Worm (Caenorhabditis elegans) whole organism, young adult: ENCODE results near the gene F20D6.12.

Experiments
- F52B5.7 ChIP-seq: sonication (generic microtip); optimal IDR thresholded peaks from 2 replicates; lab custom pipeline; 2016; ENCODE audit warnings: mild to moderate bottlenecking, missing genetic modification characterization, missing compliant biosample characterization
- ceh-100 ChIP-seq: fragments of 200-800 bp; sonication (Bioruptor generic); IDR thresholded peaks from 2 replicates; pipeline ENCODE4 v1.3.6; 2022; ENCODE audit warnings: missing genetic modification reagents, missing genetic modification characterization, missing compliant biosample characterization
- fkh-3 ChIP-seq: sonication (generic microtip); optimal IDR thresholded peaks from 2 replicates; lab custom pipeline; 2016; ENCODE audit warnings: mild to moderate bottlenecking, missing genetic modification characterization, missing compliant biosample characterization
- lsl-1 ChIP-seq: fragments of 200-800 bp; sonication (Bioruptor generic); optimal IDR thresholded peaks from 2 replicates; lab custom pipeline; 2018; ENCODE audit warnings: mild to moderate bottlenecking, missing genetic modification characterization, moderate library complexity, missing compliant biosample characterization
- nhr-120 ChIP-seq: fragments of 200-800 bp; sonication (Bioruptor generic); IDR thresholded peaks from 2 replicates; pipeline ENCODE4 v1.3.6; 2022; ENCODE audit warnings: missing genetic modification characterization, missing compliant biosample characterization
- pha-4 ChIP-seq: fragments of 150-350 bp; sonication (generic microtip); optimal IDR thresholded peaks from 2 replicates; lab custom pipeline; 2014; ENCODE audit warnings: missing biosample characterization, missing genetic modification reagents, missing genetic modification characterization
- somi-1 ChIP-seq: fragments of 200-800 bp; sonication (Bioruptor generic); optimal IDR thresholded peaks from 2 replicates; lab custom pipeline; 2018; ENCODE audit warnings: mild to moderate bottlenecking, missing genetic modification characterization, missing compliant biosample characterization
- unc-130 ChIP-seq: sonication (generic microtip); optimal IDR thresholded peaks from 2 replicates; lab custom pipeline; 2016; ENCODE audit warnings: missing genetic modification reagents, missing genetic modification characterization, missing compliant biosample characterization

- TF ChIP-seq pha-4 (tag; lab: Kevin White, UChicago) (no peak), lsl-1 (GFP tag; lab: Kevin White, UChicago) (no peak), unc-130 (GFP tag; lab: Kevin White, UChicago) (no peak), nhr-120 (GFP tag; lab: Robert Waterston, UW) (no peak), somi-1 (GFP tag; lab: Kevin White, UChicago) (no peak), F52B5.7 (no peak), ceh-100 (no peak), fkh-3 (no peak)
These were observed 7.1 kb upstream of the F20D6.12 start for ce11 chrV:8196993-8197392.
